Worm (Caenorhabditis elegans) whole organism, young adult: Measurements from ENCODE around the gene Y17D7C.6.
"Not testable (repeated sequence)": the region's sequence is repeated elsewhere in the genome, so short reads cannot be mapped to it uniquely, and the experiment has no call there.

ENCODE experiments used
- Y56A3A.18 ChIP-seq: fragments of 200-800 bp; sonication (Bioruptor generic); IDR thresholded peaks from 2 replicates; pipeline ENCODE4 v1.3.6; 2022; ENCODE audit warnings: missing genetic modification reagents, missing genetic modification characterization, missing compliant biosample characterization
- attf-5 ChIP-seq: fragments of 200-800 bp; sonication (Bioruptor generic); optimal IDR thresholded peaks from 2 replicates; lab custom pipeline; 2018; ENCODE audit warnings: mild to moderate bottlenecking, missing genetic modification characterization, missing compliant biosample characterization
- ceh-27 ChIP-seq: fragments of 200-800 bp; sonication (Bioruptor generic); optimal IDR thresholded peaks from 2 replicates; lab custom pipeline; 2018; ENCODE audit warnings: mild to moderate bottlenecking, missing genetic modification characterization, moderate library complexity, missing compliant biosample characterization
- ekl-4 ChIP-seq: fragments of 200-800 bp; sonication (Bioruptor generic); IDR thresholded peaks from 2 replicates; pipeline ENCODE4 v1.3.6; 2022; ENCODE audit warnings: missing genetic modification reagents, missing genetic modification characterization, missing compliant biosample characterization
- hlh-12 ChIP-seq: sonication (generic microtip); optimal IDR thresholded peaks from 2 replicates; lab custom pipeline; 2016; ENCODE audit warnings: missing genetic modification characterization, missing compliant biosample characterization
- mel-28 ChIP-seq: sonication (generic microtip); optimal IDR thresholded peaks from 2 replicates; lab custom pipeline; 2016; ENCODE audit warnings: borderline replicate concordance, mild to moderate bottlenecking, missing genetic modification characterization, missing compliant biosample characterization
- mxl-1 ChIP-seq: sonication (generic microtip); optimal IDR thresholded peaks from 2 replicates; lab custom pipeline; 2016; ENCODE audit warnings: missing genetic modification characterization, missing compliant biosample characterization
- nhr-80 ChIP-seq: sonication (generic microtip); optimal IDR thresholded peaks from 2 replicates; lab custom pipeline; 2016; ENCODE audit warnings: missing genetic modification characterization, missing compliant biosample characterization
- pha-4 ChIP-seq: fragments of 150-350 bp; sonication (generic microtip); optimal IDR thresholded peaks from 2 replicates; lab custom pipeline; 2014; ENCODE audit warnings: missing biosample characterization, missing genetic modification reagents, missing genetic modification characterization
- unc-62 ChIP-seq: fragments of 150-350 bp; optimal IDR thresholded peaks from 2 replicates; lab custom pipeline; 2014; ENCODE audit warnings: missing biosample characterization, missing genetic modification reagents, missing genetic modification characterization
- ztf-6 ChIP-seq: fragments of 200-800 bp; sonication (Bioruptor generic); IDR thresholded peaks from 2 replicates; pipeline ENCODE4 v1.3.6; 2022; ENCODE audit warnings: missing genetic modification reagents, missing genetic modification characterization, missing compliant biosample characterization

DNA sequence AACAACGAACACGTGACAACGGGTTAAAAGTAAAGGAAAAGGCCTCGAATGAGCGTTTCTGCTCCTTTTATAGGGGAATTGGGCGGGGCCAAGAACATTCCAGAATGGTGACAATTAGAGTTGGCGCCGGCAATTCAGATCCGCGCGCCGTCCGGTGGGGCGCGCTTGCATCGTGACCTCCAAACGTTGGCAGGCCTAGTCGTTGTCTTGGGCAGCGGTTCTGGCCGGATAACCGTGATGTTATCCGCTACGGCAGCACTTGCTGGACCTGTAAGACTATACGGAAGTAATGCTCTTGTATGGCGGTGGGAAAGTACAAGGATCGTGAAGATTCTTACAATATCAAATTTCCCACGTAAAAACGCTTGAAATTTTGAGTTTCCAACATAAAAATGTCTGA is 15.2 kb downstream of the Y17D7C.6 start:
- TF ChIP-seq pha-4 (tag; lab: Kevin White, UChicago); nhr-80 (tag; lab: Kevin White, UChicago); mel-28; attf-5; hlh-12; unc-62 (GFP tag; lab: Kevin White, UChicago); ceh-27; ekl-4; ztf-6 (GFP tag; lab: Robert Waterston, UW); Y56A3A.18 (GFP tag; lab: Robert Waterston, UW); mxl-1 (tag; lab: Kevin White, UChicago): not testable (repeated sequence)
